Worm (Caenorhabditis elegans) whole organism, early embryonic: Measurements from ENCODE around the gene Y43F8B.19.

Source experiments
- B0310.2 ChIP-seq: sonication (generic microtip); optimal IDR thresholded peaks from 2 replicates; lab custom pipeline; 2016; ENCODE audit warnings: mild to moderate bottlenecking, missing genetic modification characterization, missing compliant biosample characterization
- F13C5.2 ChIP-seq: sonication (generic microtip); optimal IDR thresholded peaks from 2 replicates; lab custom pipeline; 2017; ENCODE audit warnings: mild to moderate bottlenecking, missing genetic modification characterization, inconsistent platforms, missing compliant biosample characterization
- aly-1 ChIP-seq: sonication (generic microtip); optimal IDR thresholded peaks from 2 replicates; lab custom pipeline; 2016; ENCODE audit warnings: missing genetic modification characterization, missing compliant biosample characterization
- ama-1 ChIP-seq: fragments of 150-350 bp; optimal IDR thresholded peaks from 2 replicates; lab custom pipeline; 2014
- ceh-13 ChIP-seq: fragments of 200-800 bp; sonication (Bioruptor generic); optimal IDR thresholded peaks from 2 replicates; lab custom pipeline; 2018; ENCODE audit warnings: mild to moderate bottlenecking, missing genetic modification characterization, missing compliant biosample characterization
- ceh-36 ChIP-seq: sonication (generic microtip); optimal IDR thresholded peaks from 2 replicates; lab custom pipeline; 2016; ENCODE audit warnings: missing genetic modification characterization, inconsistent platforms, missing compliant biosample characterization
- ets-7 ChIP-seq: sonication (generic microtip); optimal IDR thresholded peaks from 2 replicates; lab custom pipeline; 2016; ENCODE audit warnings: missing genotype, missing genetic modification characterization, missing compliant biosample characterization
- flt-1 ChIP-seq: fragments of 200-800 bp; sonication (Bioruptor generic); IDR thresholded peaks from 2 replicates; pipeline ENCODE4 v1.3.6; 2022; ENCODE audit warnings: missing genetic modification characterization, missing compliant biosample characterization
- hmbx-1 ChIP-seq: sonication (generic microtip); optimal IDR thresholded peaks from 2 replicates; lab custom pipeline; 2016; ENCODE audit warnings: mild to moderate bottlenecking, missing genetic modification characterization, missing compliant biosample characterization
- hmg-4 ChIP-seq: fragments of 200-800 bp; sonication (Bioruptor generic); optimal IDR thresholded peaks from 2 replicates; lab custom pipeline; 2018; ENCODE audit warnings: mild to moderate bottlenecking, missing genetic modification characterization, missing compliant biosample characterization
- hnd-1 ChIP-seq: sonication (generic microtip); optimal IDR thresholded peaks from 2 replicates; lab custom pipeline; 2016; ENCODE audit warnings: missing genetic modification characterization, missing compliant biosample characterization
- pes-1 ChIP-seq: fragments of 200-800 bp; sonication (Bioruptor generic); IDR thresholded peaks from 2 replicates; pipeline ENCODE4 v1.3.6; 2022; ENCODE audit warnings: missing genetic modification reagents, missing genetic modification characterization, missing compliant biosample characterization
- scrt-1 ChIP-seq: fragments of 200-800 bp; sonication (Bioruptor generic); IDR thresholded peaks from 2 replicates; pipeline ENCODE4 v1.3.6; 2022; ENCODE audit warnings: missing genetic modification characterization, missing compliant biosample characterization
- sea-1 ChIP-seq: fragments of 200-800 bp; sonication (Bioruptor generic); conservative IDR thresholded peaks from 2 replicates; pipeline ENCODE4 v1.3.6; 2022; ENCODE audit warnings: missing genetic modification characterization, missing compliant biosample characterization
- tbx-11 ChIP-seq: fragments of 200-800 bp; sonication (Bioruptor generic); IDR thresholded peaks from 2 replicates; pipeline ENCODE4 v1.3.6; 2022; ENCODE audit warnings: missing genetic modification characterization, missing compliant biosample characterization
- tbx-37 ChIP-seq: fragments of 200-800 bp; sonication (Bioruptor generic); conservative IDR thresholded peaks from 2 replicates; pipeline ENCODE4 v1.3.6; 2022; ENCODE audit warnings: missing genetic modification reagents, missing genetic modification characterization, missing compliant biosample characterization
- tra-4 ChIP-seq: sonication (generic microtip); optimal IDR thresholded peaks from 2 replicates; lab custom pipeline; 2017; ENCODE audit warnings: missing genetic modification characterization, missing compliant biosample characterization

The Y43F8B.19 gene

DNA sequence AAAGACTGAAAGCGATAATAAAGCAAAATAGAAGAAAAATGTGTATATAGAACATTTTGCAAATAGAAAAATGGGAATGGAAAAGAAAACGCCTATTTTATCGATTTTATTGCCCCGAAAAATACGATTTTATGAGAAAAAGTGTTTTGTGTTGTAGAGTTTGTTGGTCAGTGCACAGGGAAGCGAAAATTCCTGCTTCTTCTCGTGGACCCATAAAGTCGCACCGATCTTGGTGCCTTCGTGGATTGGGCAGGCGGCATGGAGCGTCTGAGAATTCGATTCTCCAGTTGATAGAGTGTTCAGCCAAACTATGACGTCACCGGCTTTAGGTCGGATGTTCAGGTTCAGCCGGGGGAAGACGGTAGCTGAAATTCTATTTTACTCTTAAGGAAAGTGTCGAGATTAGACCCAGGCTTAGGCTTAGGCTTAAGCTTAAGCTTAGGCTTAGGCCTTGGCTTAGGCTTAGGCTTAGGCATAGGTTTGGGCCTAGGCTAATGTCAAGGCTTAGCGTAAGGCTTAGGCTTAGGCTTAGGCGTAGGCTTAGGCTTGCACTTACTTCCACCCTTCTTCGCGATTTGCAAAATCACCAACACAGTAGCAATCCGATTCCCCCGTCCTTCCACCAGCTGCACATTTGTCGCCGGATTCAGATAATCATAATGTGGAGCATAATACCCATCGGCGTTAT, at the start of gene Y43F8B.19:
Y43F8B.19 (minus strand) TSS at position 51 of the 688 bp plus-strand sequence.
- no peak for TF ChIP-seq ets-7 (tag; lab: Kevin White, UChicago)
- no peak for TF ChIP-seq tbx-11 (GFP tag; lab: Robert Waterston, UW)
- TF ChIP-seq B0310.2, result no peak
- no peak for TF ChIP-seq F13C5.2
- no peak for TF ChIP-seq hnd-1 (tag; lab: Kevin White, UChicago)
- no peak for TF ChIP-seq hmg-4 (GFP tag; lab: Kevin White, UChicago)
- TF ChIP-seq ama-1 (lab: Kevin White, UChicago), result no peak
- TF ChIP-seq ceh-36 (tag; lab: Kevin White, UChicago), result peak; percentile 63

DNA sequence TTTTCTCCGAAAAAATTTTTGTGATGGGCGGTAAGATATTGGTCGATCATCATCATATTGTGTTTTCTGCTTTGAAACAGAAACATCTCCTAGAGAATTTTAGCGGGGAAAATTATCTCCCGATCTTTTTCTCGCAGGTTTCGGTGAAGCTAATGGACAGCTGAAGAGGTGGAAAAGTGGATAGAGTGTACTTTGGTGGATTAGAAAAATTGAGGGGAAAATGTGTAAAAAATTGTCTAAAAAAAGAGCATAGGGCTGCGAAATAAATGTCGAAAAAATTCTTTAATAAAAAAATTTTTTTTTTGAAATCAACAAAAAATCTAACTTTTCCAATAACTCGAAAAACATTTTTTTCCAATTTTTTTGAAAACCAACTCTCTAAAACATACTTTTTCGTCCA, 43.8 kb upstream of the Y43F8B.19 start, which contains the start of gene oac-1:
oac-1 (minus strand) TSS at position 101 of the 400 bp plus-strand sequence.
- TF ChIP-seq tbx-37 (GFP tag; lab: Robert Waterston, UW) (no peak), aly-1 (no peak), sea-1 (GFP tag; lab: Robert Waterston, UW) (no peak), tbx-11 (GFP tag; lab: Robert Waterston, UW) (no peak), flt-1 (GFP tag; lab: Robert Waterston, UW) (no peak), hmg-4 (GFP tag; lab: Kevin White, UChicago) (no peak), hmbx-1 (no peak), pes-1 (GFP tag; lab: Robert Waterston, UW) (no peak), F13C5.2 (no peak)

DNA sequence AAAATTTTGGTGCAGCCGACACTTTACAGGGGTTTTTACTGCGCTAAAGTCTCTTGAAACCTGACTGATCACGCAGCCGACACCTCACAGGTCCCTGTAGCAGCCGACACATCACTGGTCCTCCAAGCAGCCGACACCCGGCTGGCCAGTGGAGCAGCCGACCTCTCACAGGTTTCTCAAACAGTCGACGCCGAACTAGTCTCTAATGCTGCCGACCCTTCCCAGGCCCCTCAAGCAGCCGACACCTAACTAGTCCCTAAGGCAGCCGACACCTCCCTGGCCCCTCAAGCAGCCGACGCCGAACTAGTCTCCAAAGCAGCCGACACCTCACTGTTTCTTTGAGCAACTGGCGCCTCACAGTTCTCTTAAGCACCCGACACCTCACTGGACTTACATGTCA, 43.2 kb upstream of the Y43F8B.19 start:
- TF ChIP-seq scrt-1 (no peak), ama-1 (lab: Kevin White, UChicago) (no peak), sea-1 (GFP tag; lab: Robert Waterston, UW) (no peak), aly-1 (no peak), F13C5.2 (no peak), ceh-36 (tag; lab: Kevin White, UChicago) (no peak), pes-1 (GFP tag; lab: Robert Waterston, UW) (no peak), tbx-37 (GFP tag; lab: Robert Waterston, UW) (no peak), ets-7 (tag; lab: Kevin White, UChicago) (no peak), tra-4 (tag; lab: Kevin White, UChicago) (no peak), flt-1 (GFP tag; lab: Robert Waterston, UW) (no peak), hmg-4 (GFP tag; lab: Kevin White, UChicago) (no peak), tbx-11 (GFP tag; lab: Robert Waterston, UW) (no peak), B0310.2 (no peak), ceh-13 (GFP tag; lab: Kevin White, UChicago) (no peak), hnd-1 (tag; lab: Kevin White, UChicago) (no peak), hmbx-1 (no peak)

DNA sequence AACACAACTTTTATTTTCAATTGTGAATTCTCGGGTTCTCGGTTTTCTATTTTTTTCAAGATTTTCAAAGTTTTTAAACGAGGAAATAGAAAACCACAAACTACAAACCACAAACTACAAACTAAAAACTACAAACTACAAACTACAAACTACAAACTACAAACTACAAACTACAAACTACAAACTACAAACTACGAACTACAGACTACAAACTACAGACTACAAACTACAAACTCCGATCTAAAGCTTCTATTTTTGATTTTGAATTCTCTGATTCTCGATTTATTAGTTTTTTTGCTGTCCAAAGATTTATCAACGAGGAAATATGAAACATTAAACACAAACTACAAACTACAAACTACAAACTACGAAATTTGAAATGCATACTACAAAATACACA, 38.2 kb upstream of the Y43F8B.19 start:
- TF ChIP-seq ets-7 (tag; lab: Kevin White, UChicago) (no peak), flt-1 (GFP tag; lab: Robert Waterston, UW) (no peak), hmg-4 (GFP tag; lab: Kevin White, UChicago) (no peak), pes-1 (GFP tag; lab: Robert Waterston, UW) (no peak), F13C5.2 (no peak), B0310.2 (no peak), tbx-11 (GFP tag; lab: Robert Waterston, UW) (no peak), hnd-1 (tag; lab: Kevin White, UChicago) (no peak), scrt-1 (no peak)

DNA sequence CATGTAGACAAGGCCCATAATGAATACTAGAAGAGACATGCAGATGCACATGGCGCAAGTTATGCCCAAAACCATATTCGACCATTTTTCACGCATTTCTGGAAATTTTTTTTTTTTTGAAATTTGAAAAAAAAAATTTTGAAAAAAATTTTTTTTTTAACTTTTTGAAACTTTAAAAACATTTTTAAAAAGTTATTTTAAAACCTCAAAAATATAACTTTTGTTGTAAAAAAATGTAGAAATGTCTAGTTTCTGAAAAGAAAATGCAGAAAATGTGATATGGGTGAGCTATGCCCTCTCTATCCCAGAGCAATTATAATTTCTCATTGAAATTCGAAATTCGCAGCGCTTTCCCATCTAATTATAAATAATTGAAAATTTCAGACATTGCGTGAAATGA, 37.6 kb upstream of the Y43F8B.19 start, which contains the start of gene Y43F8B.20:
Y43F8B.20 (minus strand) TSS at position 101 of the 400 bp plus-strand sequence.
- TF ChIP-seq tra-4 (tag; lab: Kevin White, UChicago), result no peak
- no peak for TF ChIP-seq F13C5.2
- TF ChIP-seq aly-1, result no peak
- no peak for TF ChIP-seq ceh-36 (tag; lab: Kevin White, UChicago)
- TF ChIP-seq ama-1 (lab: Kevin White, UChicago), result no peak
- no peak for TF ChIP-seq hnd-1 (tag; lab: Kevin White, UChicago)
- TF ChIP-seq tbx-37 (GFP tag; lab: Robert Waterston, UW), result no peak
- no peak for TF ChIP-seq hmbx-1
- TF ChIP-seq B0310.2, result no peak
- TF ChIP-seq ceh-13 (GFP tag; lab: Kevin White, UChicago), result no peak
- TF ChIP-seq sea-1 (GFP tag; lab: Robert Waterston, UW), result no peak
- TF ChIP-seq tbx-11 (GFP tag; lab: Robert Waterston, UW), result no peak
- TF ChIP-seq pes-1 (GFP tag; lab: Robert Waterston, UW), result no peak

DNA sequence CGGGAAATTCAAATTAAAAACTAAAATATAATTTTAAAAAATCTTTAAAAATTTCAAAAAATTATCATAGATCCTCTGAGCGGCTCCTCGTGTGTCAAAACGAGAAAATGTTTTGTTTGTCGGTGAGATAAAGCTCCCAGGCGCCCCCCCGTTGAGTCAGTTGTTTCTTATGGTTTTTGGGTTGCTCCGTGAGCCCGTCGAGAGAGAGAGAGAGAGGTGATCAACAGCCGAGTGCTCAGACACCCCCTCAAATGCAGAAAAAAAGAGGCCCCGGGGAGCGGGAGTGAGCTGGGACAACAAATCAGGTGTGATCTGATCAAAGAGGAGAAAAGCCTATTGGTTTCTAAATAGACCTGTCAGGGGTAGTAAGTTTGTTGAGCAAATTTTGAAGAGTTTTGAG, 34.6 kb upstream of the Y43F8B.19 start:
- TF ChIP-seq ama-1 (lab: Kevin White, UChicago) (no peak), F13C5.2 (no peak), ets-7 (tag; lab: Kevin White, UChicago) (no peak), B0310.2 (no peak), aly-1 (no peak), hmbx-1 (no peak), scrt-1 (no peak)

DNA sequence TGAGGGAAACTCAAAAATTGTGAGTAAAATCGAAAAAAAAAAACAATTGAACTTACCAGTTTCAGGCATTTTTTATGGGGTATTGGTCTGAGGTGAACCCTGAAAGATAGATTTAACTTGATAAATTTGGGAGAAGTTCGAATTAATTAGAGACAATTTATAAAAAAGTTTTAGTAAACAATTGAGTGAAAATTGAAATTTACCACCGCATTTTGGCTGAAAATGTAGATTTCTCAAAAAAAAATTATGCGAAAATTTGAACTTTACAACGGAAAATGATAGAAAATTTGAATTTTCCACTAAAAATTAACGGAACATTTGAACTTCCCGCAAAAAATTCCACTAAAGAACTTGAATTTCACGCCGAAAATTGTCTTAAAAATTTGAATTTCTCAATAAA, 34.0 kb upstream of the Y43F8B.19 start, which contains the start of gene Y43F8B.1:
Y43F8B.1 (minus strand) TSS at position 101 of the 400 bp plus-strand sequence.
- no peak for TF ChIP-seq tbx-37 (GFP tag; lab: Robert Waterston, UW)
- TF ChIP-seq ama-1 (lab: Kevin White, UChicago), result no peak
- TF ChIP-seq pes-1 (GFP tag; lab: Robert Waterston, UW), result no peak
- TF ChIP-seq tbx-11 (GFP tag; lab: Robert Waterston, UW), result no peak
- TF ChIP-seq F13C5.2, result no peak
- TF ChIP-seq aly-1, result no peak
- no peak for TF ChIP-seq tra-4 (tag; lab: Kevin White, UChicago)
- no peak for TF ChIP-seq hmbx-1
- TF ChIP-seq ceh-36 (tag; lab: Kevin White, UChicago), result no peak
- no peak for TF ChIP-seq scrt-1
- TF ChIP-seq sea-1 (GFP tag; lab: Robert Waterston, UW), result no peak
- no peak for TF ChIP-seq flt-1 (GFP tag; lab: Robert Waterston, UW)
- TF ChIP-seq hnd-1 (tag; lab: Kevin White, UChicago), result no peak
- TF ChIP-seq ceh-13 (GFP tag; lab: Kevin White, UChicago), result no peak
- no peak for TF ChIP-seq B0310.2
- TF ChIP-seq ets-7 (tag; lab: Kevin White, UChicago), result no peak
- no peak for TF ChIP-seq hmg-4 (GFP tag; lab: Kevin White, UChicago)
